Fruit fly (Drosophila melanogaster): ENCODE data around the gene Ptpmeg2.

Gene Ptpmeg2

DNA sequence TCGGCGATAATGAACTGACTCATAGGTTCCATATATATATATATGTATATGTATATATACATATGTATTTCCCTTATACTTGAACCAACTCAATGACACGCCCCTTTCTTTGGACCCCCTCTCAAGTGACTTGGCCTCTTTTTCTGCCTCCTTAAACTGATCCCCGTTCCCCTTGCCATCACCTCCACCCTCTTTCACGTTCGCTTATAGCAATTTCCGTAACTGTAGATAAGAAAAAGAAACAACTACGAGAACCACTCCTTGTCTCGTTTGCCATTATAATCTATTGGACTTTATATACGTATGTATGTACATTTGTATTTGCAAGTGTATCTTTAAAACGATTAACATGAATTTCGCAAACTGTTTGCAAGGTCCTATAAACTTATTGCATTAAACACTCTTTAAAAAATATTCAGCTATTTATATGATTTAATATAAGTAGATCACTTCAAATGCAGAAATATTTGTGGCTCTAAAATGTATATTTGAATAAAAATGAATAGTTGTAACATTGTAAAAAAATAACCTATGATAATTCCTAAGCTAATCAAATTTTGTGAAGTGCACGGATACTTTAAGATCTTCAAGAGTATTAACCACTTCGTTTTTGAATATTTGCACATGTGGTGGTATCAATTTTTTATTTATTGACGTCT lies 76.2 kb downstream of the Ptpmeg2 start:
- peak; percentile 82 for TF ChIP-seq CG8159 (tag; optimal IDR thresholded peaks at IDR 0.05)
- no peak for TF ChIP-seq CG13204 (GFP tag; optimal IDR thresholded peaks at IDR 0.05)
- TF ChIP-seq CG9948 (tag; optimal IDR thresholded peaks at IDR 0.05), result peak; percentile 69
- 0 out of 2 replicates have a peak, but pooled peaks have one; percentile 20 for TF ChIP-seq CG32121 (GFP tag; IDR thresholded peaks at IDR 0.05)
- TF ChIP-seq Snoo (tag; optimal IDR thresholded peaks at IDR 0.05), result peak; percentile 53
- peak; percentile 21; the same call in 1 of the 2 replicates for TF ChIP-seq Ets98B (GFP tag; IDR thresholded peaks at IDR 0.05)
- TF ChIP-seq CG14655 (GFP tag; optimal IDR thresholded peaks at IDR 0.05), result peak; percentile 82
- peak; percentile 63 for TF ChIP-seq CG17806 (tag; optimal IDR thresholded peaks at IDR 0.05)
- no peak for TF ChIP-seq rn (GFP tag; IDR thresholded peaks at IDR 0.05)
- peak; percentile 49; the same call in 1 of the 3 replicates for TF ChIP-seq CG4496 (GFP tag; IDR thresholded peaks at IDR 0.05)
- TF ChIP-seq fd96Ca (GFP tag; IDR thresholded peaks at IDR 0.05), result no peak
- peak; percentile 68 for TF ChIP-seq CG34367 (tag; optimal IDR thresholded peaks at IDR 0.05)
- TF ChIP-seq Pif1B (GFP tag; optimal IDR thresholded peaks at IDR 0.05), result peak; percentile 27
- TF ChIP-seq CG15710 (tag; optimal IDR thresholded peaks at IDR 0.05), result peak; percentile 69
- peak; percentile 34 for TF ChIP-seq Pif1A (GFP tag; optimal IDR thresholded peaks at IDR 0.05)
- peak; percentile 28 for TF ChIP-seq gl (tag; optimal IDR thresholded peaks at IDR 0.05)
- TF ChIP-seq CG8301 (tag; optimal IDR thresholded peaks at IDR 0.05), result peak; percentile 73
- TF ChIP-seq D1 (tag; optimal IDR thresholded peaks at IDR 0.05), result no peak

DNA sequence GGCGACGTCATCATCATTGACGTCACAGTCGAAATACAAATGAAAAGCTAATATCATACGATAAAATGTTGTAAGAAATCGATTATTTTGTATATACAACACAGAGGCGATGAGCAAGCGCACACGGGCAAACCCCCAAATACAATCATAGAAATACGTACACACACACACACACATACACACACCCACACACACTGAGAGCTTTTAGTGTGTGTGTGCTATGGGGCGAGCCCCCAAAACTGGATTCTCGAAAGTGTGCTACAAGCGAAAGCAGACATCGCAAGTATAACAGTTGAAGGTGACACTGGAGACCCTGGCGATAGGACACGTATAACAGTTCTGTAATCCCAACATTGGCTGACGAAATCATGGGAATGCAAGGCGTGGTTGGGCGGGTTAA lies 77.1 kb downstream of the Ptpmeg2 start:
- TF ChIP-seq gl (tag; optimal IDR thresholded peaks at IDR 0.05) (no peak), Snoo (tag; optimal IDR thresholded peaks at IDR 0.05) (peak; percentile 6), CG13204 (GFP tag; optimal IDR thresholded peaks at IDR 0.05) (peak; percentile 6), CG4496 (GFP tag; IDR thresholded peaks at IDR 0.05) (0 out of 3 replicates have a peak, but pooled peaks have one; percentile 8), CG15710 (tag; optimal IDR thresholded peaks at IDR 0.05) (no peak), rn (GFP tag; IDR thresholded peaks at IDR 0.05) (no peak), CG8301 (tag; optimal IDR thresholded peaks at IDR 0.05) (no peak), Pif1B (GFP tag; optimal IDR thresholded peaks at IDR 0.05) (no peak), CG8159 (tag; optimal IDR thresholded peaks at IDR 0.05) (no peak), CG9948 (tag; optimal IDR thresholded peaks at IDR 0.05) (no peak), CG34367 (tag; optimal IDR thresholded peaks at IDR 0.05) (no peak), CG12605 (GFP tag; IDR thresholded peaks at IDR 0.05) (no peak), CG32121 (GFP tag; IDR thresholded peaks at IDR 0.05) (no peak), CG17806 (tag; optimal IDR thresholded peaks at IDR 0.05) (no peak), EcR (GFP tag; optimal IDR thresholded peaks at IDR 0.05) (peak; percentile 79), Ets98B (GFP tag; IDR thresholded peaks at IDR 0.05) (no peak), CG14655 (GFP tag; optimal IDR thresholded peaks at IDR 0.05) (no peak), fd96Ca (GFP tag; IDR thresholded peaks at IDR 0.05) (no peak), Pif1A (GFP tag; optimal IDR thresholded peaks at IDR 0.05) (no peak), CG10348 (GFP tag; IDR thresholded peaks at IDR 0.05) (no peak), D1 (tag; optimal IDR thresholded peaks at IDR 0.05) (no peak)

DNA sequence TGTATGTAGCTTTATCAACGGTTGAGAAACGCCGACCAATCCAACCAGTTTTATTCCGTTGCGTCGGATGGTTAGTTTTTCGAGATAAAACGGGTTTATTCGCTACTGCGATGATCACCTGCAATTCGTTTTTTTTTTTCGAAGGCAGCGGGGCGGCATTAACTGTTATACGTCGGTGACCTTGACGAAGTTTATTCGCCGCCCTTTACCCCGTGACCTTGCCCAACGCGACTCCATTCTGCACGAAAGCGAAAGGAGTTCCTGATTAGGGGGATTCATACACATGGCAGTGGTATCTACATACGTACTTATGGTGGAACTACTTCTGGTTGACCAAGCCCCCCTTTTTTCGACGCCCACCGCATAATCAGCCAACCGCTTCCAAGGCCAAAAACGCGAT lies 78.4 kb downstream of the Ptpmeg2 start:
- TF ChIP-seq fd96Ca (GFP tag; IDR thresholded peaks at IDR 0.05), result peak; percentile 9; the same call in 1 of the 3 replicates
- no peak for TF ChIP-seq CG10348 (GFP tag; IDR thresholded peaks at IDR 0.05)
- no peak for TF ChIP-seq rn (GFP tag; IDR thresholded peaks at IDR 0.05)
- TF ChIP-seq CG4496 (GFP tag; IDR thresholded peaks at IDR 0.05), result 0 out of 3 replicates have a peak, but pooled peaks have one; percentile 11
- peak; percentile 92 for TF ChIP-seq EcR (GFP tag; optimal IDR thresholded peaks at IDR 0.05)

DNA sequence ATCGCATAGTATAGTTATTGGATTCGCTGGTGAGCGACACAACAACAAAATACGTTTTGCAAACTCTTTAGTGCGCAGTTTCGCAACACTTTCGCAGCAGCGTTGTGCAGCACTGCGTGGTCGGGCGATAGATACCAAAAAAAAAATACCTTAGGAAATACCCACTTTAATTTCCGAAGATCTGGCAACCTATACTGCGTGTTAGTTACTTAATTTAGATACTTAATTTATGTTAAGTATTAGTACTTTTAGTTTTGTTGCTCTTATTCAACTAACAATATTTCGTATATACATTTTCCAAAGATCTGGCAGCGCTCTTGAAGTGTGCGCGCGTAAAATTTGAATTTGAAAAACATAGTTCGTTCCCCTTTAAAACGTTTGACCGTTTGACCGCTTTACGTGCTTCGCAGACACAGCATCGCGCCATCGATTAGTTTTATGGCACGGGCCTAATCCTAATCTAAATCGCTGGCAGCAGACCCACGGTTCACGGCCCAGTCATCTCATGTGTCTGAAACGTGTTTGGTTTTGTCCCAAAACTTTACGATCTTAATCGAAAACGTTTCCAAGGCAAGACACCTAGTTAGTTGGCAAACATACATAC lies 78.9 kb downstream of the Ptpmeg2 start, which contains the start of gene LPCAT:
Gene LPCAT (minus strand): TSS at position 70 of the 604 bp plus-strand sequence.
- TF ChIP-seq D1 (tag; optimal IDR thresholded peaks at IDR 0.05) (no peak), CG10348 (GFP tag; IDR thresholded peaks at IDR 0.05) (0 out of 2 replicates have a peak, but pooled peaks have one; percentile 18), Ets98B (GFP tag; IDR thresholded peaks at IDR 0.05) (peak; percentile 56), Snoo (tag; optimal IDR thresholded peaks at IDR 0.05) (peak; percentile 63), fd96Ca (GFP tag; IDR thresholded peaks at IDR 0.05) (peak; percentile 77), CG12605 (GFP tag; IDR thresholded peaks at IDR 0.05) (no peak), CG17806 (tag; optimal IDR thresholded peaks at IDR 0.05) (peak; percentile 58), Pif1B (GFP tag; optimal IDR thresholded peaks at IDR 0.05) (no peak), CG14655 (GFP tag; optimal IDR thresholded peaks at IDR 0.05) (peak; percentile 34), CG4496 (GFP tag; IDR thresholded peaks at IDR 0.05) (peak; percentile 84), CG9948 (tag; optimal IDR thresholded peaks at IDR 0.05) (peak; percentile 43), CG34367 (tag; optimal IDR thresholded peaks at IDR 0.05) (no peak), CG15710 (tag; optimal IDR thresholded peaks at IDR 0.05) (peak; percentile 34), rn (GFP tag; IDR thresholded peaks at IDR 0.05) (peak; percentile 56), Pif1A (GFP tag; optimal IDR thresholded peaks at IDR 0.05) (peak; percentile 43), EcR (GFP tag; optimal IDR thresholded peaks at IDR 0.05) (no peak), CG8301 (tag; optimal IDR thresholded peaks at IDR 0.05) (peak; percentile 27), CG8159 (tag; optimal IDR thresholded peaks at IDR 0.05) (peak; percentile 68), CG32121 (GFP tag; IDR thresholded peaks at IDR 0.05) (peak; percentile 63), gl (tag; optimal IDR thresholded peaks at IDR 0.05) (no peak), CG13204 (GFP tag; optimal IDR thresholded peaks at IDR 0.05) (no peak)

All from whole organism, pupa.